Worm (Caenorhabditis elegans): ENCODE measurements around the gene his-3.

DNA sequence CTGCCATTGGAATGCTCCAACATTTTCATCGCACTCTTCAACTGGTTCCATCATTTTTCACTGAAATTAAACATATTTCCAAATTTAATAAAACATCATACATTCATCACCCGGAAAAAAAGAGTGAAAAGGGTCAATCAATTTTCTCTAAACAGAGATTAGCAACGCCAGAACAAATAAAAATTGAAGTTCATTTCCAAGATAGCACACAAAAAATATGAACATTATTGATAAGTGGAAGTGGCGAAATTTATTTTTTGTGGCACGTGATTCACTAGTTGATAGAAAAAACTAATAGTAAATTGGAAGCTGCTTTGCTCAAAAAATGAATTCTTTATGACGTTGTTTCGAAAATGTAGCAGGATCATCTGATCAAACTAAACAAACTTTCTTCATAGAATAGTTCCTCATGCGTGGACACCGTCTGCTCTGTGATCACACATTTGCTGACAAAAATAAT, 34.7 kb downstream of the his-3 start, which contains the start of the genes F14H3.12 and srj-29:
- TF ChIP-seq W03F9.2 (tag; optimal IDR thresholded peaks at IDR 0.05) (no peak), him-1 (tag; optimal IDR thresholded peaks at IDR 0.05) (no peak)
